Worm (Caenorhabditis elegans) whole organism, L4/young adult: ENCODE results near the gene zipt-2.2.
"Not testable (repeated sequence)": the region's sequence is repeated elsewhere in the genome, so short reads cannot be mapped to it uniquely, and the experiment has no call there.

Experiments used
- W03F9.2 ChIP-seq: fragments of 150-350 bp; optimal IDR thresholded peaks from 2 replicates; lab custom pipeline; 2014; ENCODE audit warnings: missing biosample characterization, missing genetic modification characterization
- dao-5 ChIP-seq: sonication (generic microtip); optimal IDR thresholded peaks from 2 replicates; lab custom pipeline; 2016; ENCODE audit warnings: missing genotype, missing genetic modification characterization, moderate library complexity, missing compliant biosample characterization
- him-1 ChIP-seq: sonication (generic microtip); optimal IDR thresholded peaks from 2 replicates; lab custom pipeline; 2016; ENCODE audit warnings: missing genotype, missing genetic modification reagents, missing genetic modification characterization, missing compliant biosample characterization

zipt-2.2 gene

DNA sequence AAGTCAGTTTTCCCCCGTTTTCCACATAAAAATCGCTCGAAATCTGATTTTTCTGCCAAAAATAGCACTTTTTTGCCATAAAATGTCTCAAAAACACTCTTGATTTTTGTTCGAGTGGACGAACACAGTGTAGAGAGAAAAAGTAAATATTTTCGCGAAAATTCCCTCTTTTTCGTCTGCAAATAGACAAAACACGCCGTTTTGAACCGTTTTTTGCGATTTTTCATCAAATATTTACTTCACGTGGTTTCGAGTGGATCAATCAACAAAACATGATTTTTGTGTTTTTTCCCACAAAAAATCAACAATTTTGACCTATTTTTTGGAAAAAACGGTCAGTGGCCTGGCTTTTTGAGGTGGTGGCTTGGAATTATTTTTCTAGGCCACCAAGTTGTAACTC, 26.1 kb downstream of the zipt-2.2 start:
- no peak for TF ChIP-seq W03F9.2 (tag; lab: Kevin White, UChicago)

DNA sequence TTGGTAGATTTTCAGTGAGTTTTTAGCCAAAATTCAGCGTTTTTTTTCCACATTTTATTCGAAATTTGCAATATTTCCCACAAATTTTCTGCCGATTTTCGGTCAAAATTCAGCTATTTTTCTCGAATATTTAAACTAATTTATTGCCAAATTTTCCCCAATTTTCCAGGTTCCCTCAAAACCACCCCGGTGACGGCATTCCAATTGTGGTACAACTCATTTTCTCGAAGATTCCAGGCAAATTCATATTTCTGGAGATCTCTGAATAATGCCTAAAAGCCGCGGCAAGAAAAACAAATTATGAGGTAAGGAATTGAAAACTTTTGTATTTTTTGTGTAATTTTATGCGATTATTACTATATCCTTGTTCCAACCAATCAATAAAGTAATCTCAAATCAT, 28.1 kb downstream of the zipt-2.2 start, which contains the start of gene osgn-1:
osgn-1 (plus strand) TSS at position 301 of the 400 bp plus-strand sequence.
- TF ChIP-seq dao-5 (tag; lab: Kevin White, UChicago) (no peak), him-1 (tag; lab: Kevin White, UChicago) (no peak)

DNA sequence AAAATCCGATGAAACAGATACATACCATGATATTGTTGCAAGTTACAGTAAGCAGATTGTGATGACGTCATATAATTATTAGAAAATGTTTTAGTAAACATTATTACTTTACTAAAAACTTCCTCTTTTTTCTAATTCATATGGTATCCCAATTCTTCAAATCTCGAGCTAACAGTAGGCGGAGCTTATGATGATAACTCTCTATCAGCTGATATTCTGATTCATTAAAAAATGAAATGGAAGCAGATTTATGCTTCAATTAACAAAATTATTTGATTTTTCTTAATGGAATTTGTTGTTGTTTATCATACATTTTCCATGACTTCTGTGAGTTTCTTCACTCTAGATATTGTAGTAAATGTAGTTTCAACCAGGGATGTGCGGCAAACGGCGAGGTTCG, 30.9 kb downstream of the zipt-2.2 start, which contains the start of gene pax-2:
pax-2 (minus strand) TSS at position 101 of the 400 bp plus-strand sequence.
- TF ChIP-seq him-1 (tag; lab: Kevin White, UChicago) (no peak), W03F9.2 (tag; lab: Kevin White, UChicago) (no peak), dao-5 (tag; lab: Kevin White, UChicago) (no peak)

DNA sequence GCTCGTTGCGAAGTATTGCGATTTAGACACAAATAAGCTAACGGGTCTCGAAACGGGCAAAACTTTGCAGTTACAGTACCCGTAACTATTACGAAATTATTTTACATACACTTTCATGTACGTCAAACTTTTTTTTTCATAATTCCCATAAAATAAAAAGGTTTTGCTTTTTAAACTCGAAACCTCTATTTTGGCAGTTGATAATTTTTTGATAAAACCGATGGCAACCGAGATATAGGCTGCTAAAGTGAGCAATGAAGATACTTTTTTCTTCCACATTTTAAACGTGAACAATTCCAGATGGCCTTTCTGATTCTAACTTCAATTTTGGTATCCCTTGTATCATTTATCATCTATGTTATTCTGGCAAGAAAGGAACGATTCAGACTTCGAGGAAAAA, 38.0 kb downstream of the zipt-2.2 start, which contains the start of gene cyp-25A6:
cyp-25A6 (plus strand) TSS at position 301 of the 400 bp plus-strand sequence.
- TF ChIP-seq him-1, W03F9.2, dao-5 (tag; lab: Kevin White, UChicago): not testable (repeated sequence)

DNA sequence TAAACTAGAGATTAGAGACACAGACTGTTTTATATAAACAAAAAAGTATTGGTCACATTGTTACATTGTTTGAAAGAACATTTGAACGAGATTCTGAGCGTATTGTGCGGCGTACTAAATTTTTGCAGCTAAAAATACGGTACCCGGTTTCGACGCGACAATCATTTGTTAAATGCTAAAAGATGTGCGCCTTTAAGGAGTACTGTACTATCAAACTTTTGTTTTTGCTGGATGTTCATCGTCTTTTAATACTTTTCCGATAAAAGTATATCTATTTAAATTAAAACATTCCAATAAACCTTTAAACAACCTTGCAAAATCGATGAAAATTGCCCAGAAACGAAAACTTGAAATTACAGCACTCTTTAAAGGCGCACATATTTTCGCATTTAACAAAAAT, 38.4 kb downstream of the zipt-2.2 start, which contains the start of gene K06B9.6:
K06B9.6 (minus strand) TSS at position 101 of the 400 bp plus-strand sequence.
- TF ChIP-seq him-1, dao-5, W03F9.2 (tag; lab: Kevin White, UChicago): not testable (repeated sequence)

DNA sequence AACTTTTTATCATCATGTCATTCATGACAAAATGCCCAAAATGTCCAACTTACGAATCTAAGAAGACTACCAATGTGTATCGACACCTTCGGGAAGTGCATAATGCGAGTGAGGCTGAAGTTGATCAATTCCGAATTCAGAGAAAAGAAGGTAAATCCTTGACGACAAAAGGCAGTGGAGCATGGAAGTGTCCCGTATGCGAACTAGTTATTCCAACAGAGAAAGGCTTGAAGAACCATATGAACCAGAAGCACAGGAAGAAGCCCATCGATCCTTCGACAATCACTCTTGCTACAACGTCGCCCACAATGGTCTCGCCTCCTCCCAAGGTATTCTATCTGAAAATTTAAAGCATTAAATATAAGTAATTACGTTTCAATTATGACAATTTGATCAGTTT, 49.1 kb downstream of the zipt-2.2 start, which contains the start of gene K08D10.11:
K08D10.11 (minus strand) TSS at position 101 of the 400 bp plus-strand sequence.
- TF ChIP-seq W03F9.2, dao-5, him-1 (tag; lab: Kevin White, UChicago): not testable (repeated sequence)
